Fruit fly (Drosophila melanogaster): Measurements from ENCODE around the gene Uxs.

Uxs gene

dm6 chr3L:8186627-8187396 lies 6.1 kb downstream of the Uxs start, which contains the start of the genes ERR and Atg18a (continued):
- TF ChIP-seq pan (optimal IDR thresholded peaks at IDR 0.05) (no peak), pan (GFP tag; optimal IDR thresholded peaks at IDR 0.05 in 1 of 2, IDR thresholded peaks at IDR 0.05 in 1 of 2) (peak in 1 of 2 experiments; percentile 83), CG2129 (GFP tag; IDR thresholded peaks at IDR 0.05; ENCODE audit: partially characterized antibody) (0 out of 2 replicates have a peak, but pooled peaks have one; percentile 13), sd (tag; optimal IDR thresholded peaks at IDR 0.05) (no peak), CG12104 (GFP tag; optimal IDR thresholded peaks at IDR 0.05) (peak; percentile 58), luna (GFP tag; optimal IDR thresholded peaks at IDR 0.05) (peak; percentile 23), zfh1 (GFP tag; IDR thresholded peaks at IDR 0.05) (peak; percentile 82; the same call in 2 of the 3 replicates), Asciz (GFP tag; optimal IDR thresholded peaks at IDR 0.05) (no peak), Ssrp (tag; optimal IDR thresholded peaks at IDR 0.05) (peak; percentile 88), CG2199 (GFP tag; IDR thresholded peaks at IDR 0.05) (peak; percentile 51; the same call in 1 of the 3 replicates), repo (GFP tag; optimal IDR thresholded peaks at IDR 0.05) (peak; percentile 20), knrl (GFP tag; IDR thresholded peaks at IDR 0.05; ENCODE audit: partially characterized antibody) (peak; percentile 85), CG13894 (tag; optimal IDR thresholded peaks at IDR 0.05) (peak; percentile 52), CG15514 (GFP tag; optimal IDR thresholded peaks at IDR 0.05) (peak; percentile 99), dpn (GFP tag; optimal IDR thresholded peaks at IDR 0.05) (peak; percentile 85 to 88), CG9609 (GFP tag; optimal IDR thresholded peaks at IDR 0.05) (peak; percentile 76), hbn (GFP tag; IDR thresholded peaks at IDR 0.05; ENCODE audit: partially characterized antibody) (peak; percentile 50; the same call in 1 of the 2 replicates), CrebB (tag; optimal IDR thresholded peaks at IDR 0.05) (peak; percentile 13), zen2 (GFP tag; IDR thresholded peaks at IDR 0.05; ENCODE audit: partially characterized antibody) (no peak), TFAM (GFP tag; optimal IDR thresholded peaks at IDR 0.05) (peak; percentile 9), zen (tag; optimal IDR thresholded peaks at IDR 0.05) (peak; percentile 74), trh (GFP tag; optimal IDR thresholded peaks at IDR 0.05) (peak; percentile 24), nerfin-1 (tag; optimal IDR thresholded peaks at IDR 0.05) (peak; percentile 72), run (tag; optimal IDR thresholded peaks at IDR 0.05) (no peak), Elba2 (GFP tag; optimal IDR thresholded peaks at IDR 0.05) (peak; percentile 73), CG12299 (tag; optimal IDR thresholded peaks at IDR 0.05) (peak; percentile 38), D19A (tag; optimal IDR thresholded peaks at IDR 0.05) (no peak), CG9817 (tag; optimal IDR thresholded peaks at IDR 0.05) (peak; percentile 91), Side (GFP tag; optimal IDR thresholded peaks at IDR 0.05) (peak; percentile 68), Usf (GFP tag; optimal IDR thresholded peaks at IDR 0.05) (peak; percentile 88), lbe (GFP tag; optimal IDR thresholded peaks at IDR 0.05) (peak; percentile 65), pho (GFP tag; optimal IDR thresholded peaks at IDR 0.05) (peak; percentile 86), CG17186 (GFP tag; optimal IDR thresholded peaks at IDR 0.05) (peak; percentile 85), Doc2 (GFP tag; IDR thresholded peaks at IDR 0.05) (peak; percentile 77; the same call in 1 of the 2 replicates), CG17912 (GFP tag; optimal IDR thresholded peaks at IDR 0.05) (peak; percentile 40), CG17328 (GFP tag; IDR thresholded peaks at IDR 0.05) (peak; percentile 64), al (GFP tag; IDR thresholded peaks at IDR 0.05) (peak; percentile 91), grau (tag; optimal IDR thresholded peaks at IDR 0.05) (peak; percentile 85), Dek (tag; optimal IDR thresholded peaks at IDR 0.05) (peak; percentile 87), shn (GFP tag; optimal IDR thresholded peaks at IDR 0.05) (peak; percentile 82), CG1024 (GFP tag; IDR thresholded peaks at IDR 0.05) (peak; percentile 54; the same call in 1 of the 2 replicates), CG17612 (GFP tag; IDR thresholded peaks at IDR 0.05) (peak; percentile 54; the same call in 1 of the 2 replicates), sna (GFP tag; IDR thresholded peaks at IDR 0.05; ENCODE audit: partially characterized antibody) (no peak), dmrt99B (tag; optimal IDR thresholded peaks at IDR 0.05) (no peak), CG10543 (GFP tag; optimal IDR thresholded peaks at IDR 0.05) (peak; percentile 92), Hmr (GFP tag; optimal IDR thresholded peaks at IDR 0.05) (peak; percentile 89), CG10321 (GFP tag; IDR thresholded peaks at IDR 0.05) (peak; percentile 69), ham (GFP tag; IDR thresholded peaks at IDR 0.05) (peak; percentile 49)

All from whole organism, embryonic.